Worm (Caenorhabditis elegans): ENCODE results near the gene F36H9.10.

DNA sequence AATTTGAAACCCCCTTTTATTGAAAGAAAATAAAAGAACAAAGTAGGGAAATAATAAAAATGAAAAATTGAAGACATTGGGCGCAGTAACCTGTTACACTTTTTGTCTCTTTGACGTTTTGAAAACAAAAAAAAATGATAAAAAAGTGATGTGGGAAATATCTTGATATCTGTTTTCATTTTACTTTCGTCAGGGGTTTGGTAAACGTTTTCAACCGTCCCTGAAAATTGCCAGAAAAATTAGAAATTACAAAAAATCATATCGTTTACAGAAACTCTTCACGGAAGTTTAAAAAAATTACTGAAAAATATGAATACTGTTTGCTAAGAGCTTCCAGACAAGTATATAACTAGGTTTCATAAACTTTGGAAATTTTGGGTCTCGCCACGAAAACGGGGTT, 18.9 kb upstream of the F36H9.10 start, which contains the start of gene F36H9.4:
- TF ChIP-seq sea-1 (GFP tag; conservative IDR thresholded peaks at IDR 0.05) (no peak), hmbx-1 (tag; optimal IDR thresholded peaks at IDR 0.05) (no peak), ama-1 (optimal IDR thresholded peaks at IDR 0.05) (no peak), hmg-4 (GFP tag; optimal IDR thresholded peaks at IDR 0.05) (no peak), B0310.2 (tag; optimal IDR thresholded peaks at IDR 0.05) (no peak), tbx-37 (GFP tag; conservative IDR thresholded peaks at IDR 0.05) (no peak), aly-1 (tag; optimal IDR thresholded peaks at IDR 0.05) (no peak), hnd-1 (tag; optimal IDR thresholded peaks at IDR 0.05) (no peak), flt-1 (GFP tag; IDR thresholded peaks at IDR 0.05) (no peak), ceh-36 (tag; optimal IDR thresholded peaks at IDR 0.05) (no peak), F13C5.2 (tag; optimal IDR thresholded peaks at IDR 0.05) (no peak), pes-1 (GFP tag; IDR thresholded peaks at IDR 0.05) (no peak), tbx-11 (GFP tag; IDR thresholded peaks at IDR 0.05) (no peak), ceh-13 (GFP tag; optimal IDR thresholded peaks at IDR 0.05) (no peak)

Measured in whole organism, early embryonic.